Worm (Caenorhabditis elegans): ENCODE measurements around the gene clec-181.

The clec-181 gene

ce11 chrIV:8630243-8630642, 34.4 kb downstream of the clec-181 start:
- TF ChIP-seq xbp-1 (tag; optimal IDR thresholded peaks at IDR 0.05), result no peak
- TF ChIP-seq elt-3 (tag; optimal IDR thresholded peaks at IDR 0.05), result no peak
- TF ChIP-seq ces-1 (GFP tag; optimal IDR thresholded peaks at IDR 0.05), result no peak
- TF ChIP-seq nhr-28 (tag; optimal IDR thresholded peaks at IDR 0.05), result no peak
- TF ChIP-seq fkh-8 (tag; optimal IDR thresholded peaks at IDR 0.05), result peak; percentile 16
- TF ChIP-seq unc-86 (tag; optimal IDR thresholded peaks at IDR 0.05), result no peak
- no peak for TF ChIP-seq zag-1 (tag; optimal IDR thresholded peaks at IDR 0.05)
- TF ChIP-seq ceh-63 (GFP tag; optimal IDR thresholded peaks at IDR 0.05), result no peak
- peak; percentile 43 for TF ChIP-seq nhr-71 (tag; optimal IDR thresholded peaks at IDR 0.05)
- peak; percentile 13 for TF ChIP-seq nhr-11 (tag; optimal IDR thresholded peaks at IDR 0.05)
- peak; percentile 54 for TF ChIP-seq dsc-1 (tag; optimal IDR thresholded peaks at IDR 0.05)
- peak; percentile 70 for TF ChIP-seq ceh-8 (GFP tag; optimal IDR thresholded peaks at IDR 0.05)
- no peak for TF ChIP-seq ceh-90 (tag; optimal IDR thresholded peaks at IDR 0.05)

- TF ChIP-seq tbx-2 (tag; optimal IDR thresholded peaks at IDR 0.05) (no peak), swsn-7 (tag; optimal IDR thresholded peaks at IDR 0.05) (no peak), irx-1 (tag; optimal IDR thresholded peaks at IDR 0.05) (no peak), nhr-28 (tag; optimal IDR thresholded peaks at IDR 0.05) (no peak), hlh-4 (tag; optimal IDR thresholded peaks at IDR 0.05) (no peak), Y116A8C.19 (tag; optimal IDR thresholded peaks at IDR 0.05; ENCODE audit: borderline replicate concordance) (no peak), nhr-71 (tag; optimal IDR thresholded peaks at IDR 0.05) (no peak), lin-39 (tag; optimal IDR thresholded peaks at IDR 0.05) (no peak), unc-130 (tag; optimal IDR thresholded peaks at IDR 0.05) (no peak), zag-1 (tag; optimal IDR thresholded peaks at IDR 0.05) (no peak), xbp-1 (tag; optimal IDR thresholded peaks at IDR 0.05) (no peak), lin-15B (tag; optimal IDR thresholded peaks at IDR 0.05) (no peak), egl-27 (tag; optimal IDR thresholded peaks at IDR 0.05) (no peak), ama-1 (optimal IDR thresholded peaks at IDR 0.05) (no peak), pax-3 (tag; optimal IDR thresholded peaks at IDR 0.05) (no peak)
Measured at ce11 chrIV:8631033-8631432, 35.2 kb downstream of the clec-181 start, which contains the start of gene dgk-4. Gene dgk-4, plus strand, starts transcription at chrIV:8631333.

- TF ChIP-seq ceh-82 (tag; optimal IDR thresholded peaks at IDR 0.05) (no peak), dsc-1 (tag; optimal IDR thresholded peaks at IDR 0.05) (no peak), sox-4 (tag; optimal IDR thresholded peaks at IDR 0.05) (no peak), zip-4 (GFP tag; optimal IDR thresholded peaks at IDR 0.05) (no peak), isw-1 (GFP tag; IDR thresholded peaks at IDR 0.05) (no peak), nhr-47 (tag; optimal IDR thresholded peaks at IDR 0.05) (no peak), nhr-90 (tag; optimal IDR thresholded peaks at IDR 0.05; ENCODE audit: poor library complexity) (no peak), fos-1 (tag; optimal IDR thresholded peaks at IDR 0.05) (no peak), jun-1 (tag; optimal IDR thresholded peaks at IDR 0.05) (no peak)
Measured at ce11 chrIV:8638761-8639160, 42.9 kb downstream of the clec-181 start, which contains the start of gene F42A9.9. Gene F42A9.9, minus strand, starts transcription at chrIV:8638861.

ce11 chrIV:8644432-8644831, 48.6 kb downstream of the clec-181 start, which contains the start of gene C49C8.3:
Gene C49C8.3, plus strand, starts transcription at chrIV:8644732.
- TF ChIP-seq nhr-76 (tag; optimal IDR thresholded peaks at IDR 0.05) (no peak), fos-1 (tag; optimal IDR thresholded peaks at IDR 0.05) (no peak), unc-30 (tag; optimal IDR thresholded peaks at IDR 0.05) (no peak), aha-1 (tag; optimal IDR thresholded peaks at IDR 0.05) (no peak), unc-130 (tag; optimal IDR thresholded peaks at IDR 0.05) (no peak)
